Worm (Caenorhabditis elegans) whole organism, mixed stage, embryonic: ENCODE measurements around the gene Y79H2A.12.

ENCODE experiments used
- M03D4.4 ChIP-seq: sonication (generic microtip); optimal IDR thresholded peaks from 2 replicates; lab custom pipeline; 2017; ENCODE audit warnings: mild to moderate bottlenecking, missing genetic modification characterization, missing compliant biosample characterization
- elt-1 ChIP-seq: sonication (generic microtip); optimal IDR thresholded peaks from 2 replicates; lab custom pipeline; 2017; ENCODE audit warnings: missing genetic modification characterization, mild to moderate bottlenecking, missing compliant biosample characterization, antibody characterized with exemption, moderate library complexity, borderline replicate concordance; ENCODE audit not compliant: insufficient read depth
- hlh-1 ChIP-seq: fragments of 150-350 bp; optimal IDR thresholded peaks from 2 replicates; lab custom pipeline; 2014; ENCODE audit warnings: missing biosample characterization, missing genetic modification reagents, missing genetic modification characterization
- lin-32 ChIP-seq: fragments of 200-800 bp; sonication (Bioruptor generic); optimal IDR thresholded peaks from 2 replicates; lab custom pipeline; 2018; ENCODE audit warnings: mild to moderate bottlenecking, missing genetic modification characterization, missing compliant biosample characterization
- nhr-28 ChIP-seq: fragments of 150-350 bp; optimal IDR thresholded peaks from 2 replicates; lab custom pipeline; 2014; ENCODE audit warnings: missing biosample characterization, missing genetic modification characterization
- nhr-76 ChIP-seq: sonication (generic microtip); optimal IDR thresholded peaks from 2 replicates; lab custom pipeline; 2017; ENCODE audit warnings: missing biosample characterization, missing genetic modification characterization
- pha-4 ChIP-seq: fragments of 150-350 bp; optimal IDR thresholded peaks from 2 replicates; lab custom pipeline; 2018; ENCODE audit warnings: missing biosample characterization, missing genetic modification reagents, missing genetic modification characterization

ce11 chrIII:12002850-12003249 is 25.8 kb downstream of the Y79H2A.12 start, which contains the start of gene Y56A3A.33:
- no peak for TF ChIP-seq hlh-1
- no peak for TF ChIP-seq elt-1 (tag; lab: Kevin White, UChicago)
- TF ChIP-seq M03D4.4, result no peak
- TF ChIP-seq lin-32 (GFP tag; lab: Kevin White, UChicago), result no peak
- no peak for TF ChIP-seq nhr-76 (tag; lab: Kevin White, UChicago)
- TF ChIP-seq nhr-28 (tag; lab: Kevin White, UChicago), result no peak
- no peak for TF ChIP-seq pha-4 (tag; lab: Kevin White, UChicago)
